Worm (Caenorhabditis elegans): Measurements from ENCODE around the gene nhr-66.

DNA sequence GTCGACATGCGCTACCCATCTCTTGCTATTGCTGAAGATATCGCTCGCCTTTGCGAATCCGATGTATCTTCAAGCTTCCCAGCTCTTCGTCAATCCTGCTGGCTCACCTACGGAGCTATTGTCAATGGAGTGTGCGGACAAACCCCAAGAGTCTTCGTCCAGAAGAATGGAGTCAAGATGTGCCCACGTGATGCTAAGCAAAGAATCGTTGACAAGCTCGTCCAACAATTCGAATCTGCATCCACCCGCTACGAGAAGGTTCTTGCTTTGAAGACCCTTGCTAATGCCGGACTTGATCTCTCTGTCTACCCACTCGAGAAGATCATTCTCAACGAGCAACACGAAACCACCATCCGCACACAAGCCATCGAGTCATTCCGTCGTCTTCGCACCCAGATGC lies 26.3 kb upstream of the nhr-66 start:
- TF ChIP-seq dao-5 (tag; optimal IDR thresholded peaks at IDR 0.05), result no peak
- no peak for TF ChIP-seq him-1 (tag; optimal IDR thresholded peaks at IDR 0.05)

Data from whole organism, L4/young adult.